Worm (Caenorhabditis elegans): Measurements from ENCODE around the gene col-8.

ce11 chrIII:6989900-6990299, 30.5 kb downstream of the col-8 start, which contains the start of gene prk-1:
- TF ChIP-seq Y53G8AR.9 (GFP tag; conservative IDR thresholded peaks at IDR 0.05) (no peak), tbp1 (GFP tag; optimal IDR thresholded peaks at IDR 0.05) (no peak), hsf-1 (GFP tag; IDR thresholded peaks at IDR 0.05) (no peak), ztf-22 (GFP tag; optimal IDR thresholded peaks at IDR 0.05) (no peak), ama-1 (optimal IDR thresholded peaks at IDR 0.05) (no peak), ama-1 (GFP tag; optimal IDR thresholded peaks at IDR 0.05) (no peak), aptf-2 (GFP tag; conservative IDR thresholded peaks at IDR 0.05) (no peak), T07F8.4 (tag; optimal IDR thresholded peaks at IDR 0.05) (no peak), hlh-26 (GFP tag; conservative IDR thresholded peaks at IDR 0.05) (no peak)

All from whole organism, young adult.